Fruit fly (Drosophila melanogaster) whole organism, embryonic: ENCODE measurements around the gene CSN6.

Experiments used
- Abd-B ChIP-seq: fragments of 200-800 bp; sonication (Bioruptor generic); optimal IDR thresholded peaks from 2 replicates; lab custom pipeline; 2018; ENCODE audit warnings: missing biosample characterization, mild to moderate bottlenecking, missing genetic modification characterization, moderate library complexity
- Bgb ChIP-seq: fragments of 200-800 bp; sonication (Bioruptor generic); IDR thresholded peaks from 2 replicates; pipeline ENCODE4 v1.3.6; 2022; ENCODE audit warnings: missing biosample characterization, missing genetic modification characterization; ENCODE audit not compliant: partially characterized antibody
- CG10267 ChIP-seq: fragments of 200-800 bp; sonication (Bioruptor generic); optimal IDR thresholded peaks from 2 replicates; lab custom pipeline; 2018; ENCODE audit warnings: missing biosample characterization, mild to moderate bottlenecking, missing genetic modification characterization, moderate library complexity
- CG10431 ChIP-seq: fragments of 200-800 bp; sonication (Bioruptor generic); optimal IDR thresholded peaks from 3 replicates; lab custom pipeline; 2018; ENCODE audit warnings: missing biosample characterization, mild to moderate bottlenecking, missing genetic modification characterization
- CG10654 ChIP-seq: fragments of 200-800 bp; sonication (Bioruptor generic); optimal IDR thresholded peaks from 2 replicates; lab custom pipeline; 2016; ENCODE audit warnings: missing biosample characterization, missing genetic modification characterization
- CG11085 ChIP-seq: fragments of 200-800 bp; sonication (Bioruptor generic); IDR thresholded peaks from 2 replicates; pipeline ENCODE4 v1.3.6; 2022; ENCODE audit warnings: missing biosample characterization, missing genetic modification characterization
- CG11723 ChIP-seq: fragments of 200-800 bp; sonication (Bioruptor generic); optimal IDR thresholded peaks from 2 replicates; lab custom pipeline; 2017; ENCODE audit warnings: missing biosample characterization, mild to moderate bottlenecking, missing genetic modification characterization
- CG12391 ChIP-seq: fragments of 200-800 bp; sonication (Bioruptor generic); optimal IDR thresholded peaks from 3 replicates; lab custom pipeline; 2018; ENCODE audit warnings: missing biosample characterization, mild to moderate bottlenecking, missing genetic modification characterization, moderate library complexity
- CG12744 ChIP-seq: fragments of 200-800 bp; sonication (Bioruptor generic); optimal IDR thresholded peaks from 2 replicates; lab custom pipeline; 2016; ENCODE audit warnings: missing biosample characterization, missing genetic modification characterization
- CG14965 ChIP-seq: fragments of 200-800 bp; sonication (Bioruptor generic); optimal IDR thresholded peaks from 2 replicates; lab custom pipeline; 2016; ENCODE audit warnings: missing biosample characterization, missing genetic modification characterization, borderline replicate concordance
- CG1602 ChIP-seq: fragments of 200-800 bp; sonication (Bioruptor generic); optimal IDR thresholded peaks from 3 replicates; lab custom pipeline; 2016; ENCODE audit warnings: missing biosample characterization, missing genetic modification characterization
- CG2202 ChIP-seq: fragments of 200-800 bp; sonication (Bioruptor generic); optimal IDR thresholded peaks from 2 replicates; lab custom pipeline; 2018; ENCODE audit warnings: missing biosample characterization, mild to moderate bottlenecking, missing genetic modification characterization
- CG30403 ChIP-seq: fragments of 200-800 bp; sonication (Bioruptor generic); optimal IDR thresholded peaks from 3 replicates; lab custom pipeline; 2016; ENCODE audit warnings: missing biosample characterization, missing genetic modification characterization
- CG31365 ChIP-seq: fragments of 200-800 bp; sonication (Bioruptor generic); optimal IDR thresholded peaks from 2 replicates; lab custom pipeline; 2018; ENCODE audit warnings: missing biosample characterization, mild to moderate bottlenecking, missing genetic modification characterization
- CG4820 ChIP-seq: fragments of 200-800 bp; sonication (Bioruptor generic); optimal IDR thresholded peaks from 3 replicates; lab custom pipeline; 2016; ENCODE audit warnings: missing biosample characterization, missing genetic modification characterization
- CG7556 ChIP-seq: fragments of 200-800 bp; sonication (Bioruptor generic); optimal IDR thresholded peaks from 2 replicates; lab custom pipeline; 2017; ENCODE audit warnings: missing biosample characterization, mild to moderate bottlenecking, missing genetic modification characterization
- CG9876 ChIP-seq: fragments of 200-800 bp; sonication (Bioruptor generic); optimal IDR thresholded peaks from 2 replicates; lab custom pipeline; 2016; ENCODE audit warnings: missing biosample characterization, missing genetic modification characterization
- CHES-1-like ChIP-seq: fragments of 200-800 bp; sonication (Bioruptor generic); optimal IDR thresholded peaks from 2 replicates; lab custom pipeline; 2016; ENCODE audit warnings: missing biosample characterization, missing genetic modification characterization
- Chrac-16 ChIP-seq: fragments of 200-800 bp; sonication (Bioruptor generic); optimal IDR thresholded peaks from 3 replicates; lab custom pipeline; 2016; ENCODE audit warnings: missing biosample characterization, missing genetic modification characterization
- Dfd ChIP-seq, 2 experiments: fragments of >200 bp; optimal IDR thresholded peaks; 2 replicates each; lab custom pipeline; 2017; ENCODE audit warnings: missing biosample characterization in 2 of 2, missing genetic modification characterization in 2 of 2
- Doc2 ChIP-seq: fragments of 200-800 bp; sonication (Bioruptor generic); IDR thresholded peaks from 2 replicates; pipeline ENCODE4 v1.3.6; 2022; ENCODE audit warnings: missing biosample characterization, missing genetic modification characterization
- HmgD ChIP-seq: fragments of 200-800 bp; sonication (Bioruptor generic); optimal IDR thresholded peaks from 3 replicates; lab custom pipeline; 2016; ENCODE audit warnings: missing biosample characterization, missing genetic modification characterization
- Hr3 ChIP-seq: fragments of 200-800 bp; sonication (Bioruptor generic); optimal IDR thresholded peaks from 3 replicates; lab custom pipeline; 2016; ENCODE audit warnings: missing biosample characterization, missing genetic modification characterization
- MBD-R2 ChIP-seq: fragments of 200-800 bp; sonication (Bioruptor generic); IDR thresholded peaks from 2 replicates; pipeline ENCODE4 v1.3.6; 2022; ENCODE audit warnings: missing biosample characterization, missing genetic modification characterization
- Med ChIP-seq: fragments of 200-800 bp; sonication (Bioruptor generic); peaks from one replicate; lab custom pipeline; 2016; ENCODE audit warnings: missing biosample characterization, missing genetic modification characterization, mild to moderate bottlenecking, inconsistent platforms, moderate library complexity
- NK7.1 ChIP-seq: fragments of 200-800 bp; sonication (Bioruptor generic); optimal IDR thresholded peaks from 3 replicates; lab custom pipeline; 2016; ENCODE audit warnings: missing biosample characterization, missing genetic modification characterization
- Nf-YC ChIP-seq: fragments of 200-800 bp; optimal IDR thresholded peaks from 3 replicates; lab custom pipeline; 2019; ENCODE audit warnings: missing biosample characterization, mild to moderate bottlenecking, missing genetic modification characterization, moderate library complexity
- NfI ChIP-seq: fragments of 200-800 bp; sonication (Bioruptor generic); optimal IDR thresholded peaks from 3 replicates; lab custom pipeline; 2018; ENCODE audit warnings: missing biosample characterization, mild to moderate bottlenecking, missing genetic modification characterization, moderate library complexity
- Optix ChIP-seq: fragments of 200-800 bp; sonication (Bioruptor generic); IDR thresholded peaks from 3 replicates; pipeline ENCODE4 v1.3.6; 2022; ENCODE audit warnings: missing biosample characterization, missing genetic modification characterization
- Sry-β ChIP-seq: fragments of 200-800 bp; sonication (Bioruptor generic); optimal IDR thresholded peaks from 2 replicates; lab custom pipeline; 2018; ENCODE audit warnings: missing biosample characterization, mild to moderate bottlenecking, missing genetic modification characterization, moderate library complexity
- ase ChIP-seq: fragments of 200-800 bp; sonication (Bioruptor generic); IDR thresholded peaks from 3 replicates; pipeline ENCODE4 v1.3.6; 2022; ENCODE audit warnings: missing biosample characterization, missing genetic modification characterization
- cad ChIP-seq: fragments of >200 bp; optimal IDR thresholded peaks from 2 replicates; lab custom pipeline; 2017; ENCODE audit warnings: missing biosample characterization, missing genetic modification characterization
- crc ChIP-seq: fragments of 200-800 bp; sonication (Bioruptor generic); optimal IDR thresholded peaks from 2 replicates; lab custom pipeline; 2016; ENCODE audit warnings: missing biosample characterization, missing genetic modification characterization
- eve ChIP-seq, 2 experiments: fragments of >200 bp; optimal IDR thresholded peaks; 2 replicates each; lab custom pipeline; 2017; ENCODE audit warnings: missing biosample characterization in 2 of 2, missing genetic modification characterization in 2 of 2
- gcm ChIP-seq: fragments of 200-800 bp; sonication (Bioruptor generic); optimal IDR thresholded peaks from 2 replicates; lab custom pipeline; 2019; ENCODE audit warnings: missing biosample characterization, mild to moderate bottlenecking, missing genetic modification characterization, moderate library complexity
- gcm2 ChIP-seq: fragments of 200-800 bp; sonication (Bioruptor generic); optimal IDR thresholded peaks from 2 replicates; lab custom pipeline; 2016; ENCODE audit warnings: missing biosample characterization, missing genetic modification characterization
- gro ChIP-seq: fragments of 200-800 bp; sonication (Bioruptor generic); optimal IDR thresholded peaks from 2 replicates; lab custom pipeline; 2016; ENCODE audit warnings: missing biosample characterization, missing genetic modification characterization
- ham ChIP-seq: fragments of 200-800 bp; sonication (Bioruptor generic); IDR thresholded peaks from 2 replicates; pipeline ENCODE4 v1.3.6; 2022; ENCODE audit warnings: missing biosample characterization, missing genetic modification characterization
- hb ChIP-seq: fragments of 200-800 bp; sonication (Bioruptor generic); IDR thresholded peaks from 3 replicates; pipeline ENCODE4 v1.3.6; 2022; ENCODE audit warnings: missing biosample characterization, missing genetic modification characterization; ENCODE audit not compliant: partially characterized antibody
- jing ChIP-seq: fragments of 200-800 bp; sonication (Bioruptor generic); optimal IDR thresholded peaks from 2 replicates; lab custom pipeline; 2018; ENCODE audit warnings: missing biosample characterization, mild to moderate bottlenecking, missing genetic modification characterization
- kah ChIP-seq: fragments of 200-800 bp; sonication (Bioruptor generic); optimal IDR thresholded peaks from 2 replicates; lab custom pipeline; 2018; ENCODE audit warnings: missing biosample characterization, mild to moderate bottlenecking, missing genetic modification characterization
- ken ChIP-seq: fragments of 200-800 bp; sonication (Bioruptor generic); IDR thresholded peaks from 3 replicates; pipeline ENCODE4 v1.3.6; 2022; ENCODE audit warnings: missing biosample characterization, missing genetic modification characterization
- kni ChIP-seq: fragments of 200-800 bp; sonication (Bioruptor generic); optimal IDR thresholded peaks from 3 replicates; lab custom pipeline; 2017; ENCODE audit warnings: mild to moderate bottlenecking, missing biosample characterization, missing genetic modification reagents, missing genetic modification characterization
- knrl ChIP-seq: fragments of 200-800 bp; sonication (Bioruptor generic); IDR thresholded peaks from 3 replicates; pipeline ENCODE4 v1.3.6; 2022; ENCODE audit warnings: missing biosample characterization, missing genetic modification characterization; ENCODE audit not compliant: partially characterized antibody
- nerfin-2 ChIP-seq: fragments of 200-800 bp; sonication (Bioruptor generic); IDR thresholded peaks from 2 replicates; pipeline ENCODE4 v1.3.6; 2022; ENCODE audit warnings: missing biosample characterization, missing genetic modification characterization; ENCODE audit not compliant: partially characterized antibody
- pnt ChIP-seq: fragments of 200-800 bp; sonication (Bioruptor generic); optimal IDR thresholded peaks from 3 replicates; lab custom pipeline; 2016; ENCODE audit warnings: missing biosample characterization, missing genetic modification characterization
- prd ChIP-seq, 3 experiments: fragments of >200 bp in 2 of 3; fragments of 200-800 bp in 1 of 3; sonication (Bioruptor generic) in 1 of 3; optimal IDR thresholded peaks in 2 of 3; IDR thresholded peaks in 1 of 3; 2 replicates in 2 of 3; 3 replicates in 1 of 3; pipeline versions ENCODE4 v1.3.6 to Lab custom; 2017 to 2022; ENCODE audit warnings: missing biosample characterization in 1 of 3, missing genetic modification characterization in 1 of 3
- salm ChIP-seq: fragments of 200-800 bp; sonication (Bioruptor generic); optimal IDR thresholded peaks from 2 replicates; lab custom pipeline; 2018; ENCODE audit warnings: missing biosample characterization, mild to moderate bottlenecking, missing genetic modification characterization
- sqz ChIP-seq: fragments of 200-800 bp; sonication (Bioruptor generic); optimal IDR thresholded peaks from 3 replicates; lab custom pipeline; 2018; ENCODE audit warnings: missing biosample characterization, mild to moderate bottlenecking, missing genetic modification characterization
- toy ChIP-seq: fragments of 200-800 bp; sonication (Bioruptor generic); IDR thresholded peaks from 2 replicates; pipeline ENCODE4 v1.3.6; 2022; ENCODE audit warnings: missing biosample characterization, missing genetic modification characterization

CSN6 gene

dm6 chr3R:22626842-22627392 lies 46.3 kb downstream of the CSN6 start (continued):
- peak; percentile 45 for TF ChIP-seq NK7.1 (GFP tag; lab: Kevin White, UChicago)
- TF ChIP-seq prd (optimal IDR thresholded peaks at IDR 0.05; lab: Kevin White, UChicago) = no peak
- TF ChIP-seq prd (GFP tag; IDR thresholded peaks at IDR 0.05; lab: Robert Waterston, UW) = no peak
- TF ChIP-seq gro = peak; percentile 72
- TF ChIP-seq CHES-1-like (GFP tag; lab: Kevin White, UChicago) = peak; percentile 79
- TF ChIP-seq salm (tag; lab: Kevin White, UChicago) = peak; percentile 4
- TF ChIP-seq CG12744 (GFP tag; lab: Kevin White, UChicago) = peak; percentile 56
- no peak for TF ChIP-seq CG10267 (tag; lab: Kevin White, UChicago)
- TF ChIP-seq Optix (GFP tag; lab: Robert Waterston, UW) = no peak
- TF ChIP-seq Nf-YC (tag; lab: Kevin White, UChicago) = peak; percentile 0
- TF ChIP-seq sqz (GFP tag; lab: Kevin White, UChicago) = peak; percentile 88
- no peak for TF ChIP-seq HmgD (GFP tag; lab: Kevin White, UChicago)
- no peak for TF ChIP-seq CG11085 (GFP tag; lab: Robert Waterston, UW)
- TF ChIP-seq CG10654 (GFP tag; lab: Kevin White, UChicago) = peak; percentile 11
- TF ChIP-seq hb (GFP tag; lab: Robert Waterston, UW) = no peak
- TF ChIP-seq Doc2 = no peak
- TF ChIP-seq knrl (GFP tag; lab: Robert Waterston, UW) = no peak
- TF ChIP-seq CG14965 (GFP tag; lab: Kevin White, UChicago) = peak; percentile 30
- TF ChIP-seq gcm (GFP tag; lab: Kevin White, UChicago) = no peak
- TF ChIP-seq CG10431 (GFP tag; lab: Kevin White, UChicago) = no peak
- no peak for TF ChIP-seq Chrac-16
- TF ChIP-seq ken (GFP tag; lab: Robert Waterston, UW) = no peak
- TF ChIP-seq kah (GFP tag; lab: Kevin White, UChicago) = peak; percentile 83
- TF ChIP-seq Abd-B (GFP tag; lab: Kevin White, UChicago) = no peak
- TF ChIP-seq MBD-R2 (GFP tag; lab: Robert Waterston, UW) = no peak; the same call in 1 of the 2 replicates
- no peak for TF ChIP-seq ham
- TF ChIP-seq Sry-β (GFP tag; lab: Kevin White, UChicago) = no peak
- no peak for TF ChIP-seq CG12391
- TF ChIP-seq CG4820 (GFP tag; lab: Kevin White, UChicago) = no peak
- peak; percentile 19 for TF ChIP-seq NfI
- no peak for TF ChIP-seq eve (GFP tag; optimal IDR thresholded peaks at IDR 0.05; lab: Kevin White, UChicago)
- TF ChIP-seq CG2202 (tag; lab: Kevin White, UChicago) = no peak
- TF ChIP-seq nerfin-2 (GFP tag; lab: Robert Waterston, UW) = no peak
- peak; percentile 62 for TF ChIP-seq CG31365 (tag; lab: Kevin White, UChicago)
- TF ChIP-seq CG7556 (GFP tag; lab: Kevin White, UChicago) = peak; percentile 24
- peak; percentile 93 for TF ChIP-seq Med (GFP tag; lab: Kevin White, UChicago)
- no peak for TF ChIP-seq cad
- no peak for TF ChIP-seq toy (GFP tag; lab: Robert Waterston, UW)
- no peak for TF ChIP-seq CG1602 (GFP tag; lab: Kevin White, UChicago)
- no peak for TF ChIP-seq CG11723
- no peak for TF ChIP-seq CG30403 (GFP tag; lab: Kevin White, UChicago)
- TF ChIP-seq kni (GFP tag; lab: Kevin White, UChicago) = peak; percentile 71
- no peak for TF ChIP-seq CG9876 (GFP tag; lab: Kevin White, UChicago)
- TF ChIP-seq Dfd (GFP tag; optimal IDR thresholded peaks at IDR 0.05; lab: Kevin White, UChicago) = no peak
- no peak for TF ChIP-seq jing (GFP tag; lab: Kevin White, UChicago)
- no peak for TF ChIP-seq gcm2
- TF ChIP-seq Bgb = peak; percentile 17; the same call in 1 of the 2 replicates
- TF ChIP-seq Hr3 (GFP tag; lab: Kevin White, UChicago) = no peak
- no peak for TF ChIP-seq pnt
- no peak for TF ChIP-seq crc (GFP tag; lab: Kevin White, UChicago)
- TF ChIP-seq ase (GFP tag; lab: Robert Waterston, UW) = no peak
